Fruit fly (Drosophila melanogaster) whole organism, embryonic: ENCODE measurements around the gene CG14022.

Experiments used
- ATbp ChIP-seq: fragments of 200-800 bp; sonication (Bioruptor generic); optimal IDR thresholded peaks from 2 replicates; lab custom pipeline; 2017; ENCODE audit warnings: missing biosample characterization, mild to moderate bottlenecking, missing genetic modification characterization, missing genetic modification reagents
- Atf-2 ChIP-seq: fragments of 200-800 bp; sonication (Bioruptor generic); optimal IDR thresholded peaks from 2 replicates; lab custom pipeline; 2016; ENCODE audit warnings: missing biosample characterization, missing genetic modification characterization
- Atf3 ChIP-seq: fragments of 200-800 bp; sonication (Bioruptor generic); optimal IDR thresholded peaks from 3 replicates; lab custom pipeline; 2016; ENCODE audit warnings: missing biosample characterization, missing genetic modification characterization
- Awh ChIP-seq: fragments of 200-800 bp; sonication (Bioruptor generic); IDR thresholded peaks from 2 replicates; pipeline ENCODE4, ENCODE4 v1.3.6; 2022; ENCODE audit warnings: missing biosample characterization, missing genetic modification characterization
- B-H2 ChIP-seq: fragments of 200-800 bp; sonication (Bioruptor generic); optimal IDR thresholded peaks from 2 replicates; lab custom pipeline; 2018; ENCODE audit warnings: missing biosample characterization, mild to moderate bottlenecking, missing genetic modification characterization
- Bdp1 ChIP-seq: fragments of 200-800 bp; sonication (Bioruptor generic); optimal IDR thresholded peaks from 3 replicates; lab custom pipeline; 2016; ENCODE audit warnings: missing biosample characterization, missing genetic modification characterization
- CG11504 ChIP-seq: fragments of 200-800 bp; sonication (Bioruptor generic); optimal IDR thresholded peaks from 3 replicates; lab custom pipeline; 2019; ENCODE audit warnings: missing biosample characterization, mild to moderate bottlenecking, missing genetic modification characterization, moderate library complexity
- CG12104 ChIP-seq: fragments of 200-800 bp; sonication (Bioruptor generic); optimal IDR thresholded peaks from 3 replicates; lab custom pipeline; 2016; ENCODE audit warnings: missing biosample characterization, missing genetic modification characterization
- CG1233 ChIP-seq: fragments of 200-800 bp; sonication (Bioruptor generic); optimal IDR thresholded peaks from 4 replicates; lab custom pipeline; 2018; ENCODE audit warnings: missing biosample characterization, mild to moderate bottlenecking, missing genetic modification characterization
- CG13624 ChIP-seq: fragments of 200-800 bp; sonication (Bioruptor generic); optimal IDR thresholded peaks from 2 replicates; lab custom pipeline; 2016; ENCODE audit warnings: missing biosample characterization, missing genetic modification characterization
- CG14441 ChIP-seq: fragments of 200-800 bp; sonication (Bioruptor generic); IDR thresholded peaks from 2 replicates; pipeline ENCODE4 v1.3.6; 2022; ENCODE audit warnings: missing biosample characterization, missing genetic modification characterization
- CG14710 ChIP-seq: fragments of 200-800 bp; sonication (Bioruptor generic); optimal IDR thresholded peaks from 3 replicates; lab custom pipeline; 2019; ENCODE audit warnings: missing biosample characterization, mild to moderate bottlenecking, missing genetic modification characterization, moderate library complexity
- CG2116 ChIP-seq: fragments of 200-800 bp; sonication (Bioruptor generic); optimal IDR thresholded peaks from 3 replicates; lab custom pipeline; 2018; ENCODE audit warnings: missing biosample characterization, mild to moderate bottlenecking, missing genetic modification characterization
- CG30431 ChIP-seq: fragments of 200-800 bp; sonication (Bioruptor generic); optimal IDR thresholded peaks from 2 replicates; lab custom pipeline; 2017; ENCODE audit warnings: missing biosample characterization, missing genetic modification characterization
- CG32532 ChIP-seq: fragments of 200-800 bp; sonication (Bioruptor generic); IDR thresholded peaks from 2 replicates; pipeline ENCODE4 v1.3.6; 2022; ENCODE audit warnings: missing biosample characterization, missing genetic modification characterization
- CG32767 ChIP-seq: fragments of 200-800 bp; sonication (Bioruptor generic); IDR thresholded peaks from 2 replicates; pipeline ENCODE4 v1.3.6; 2022; ENCODE audit warnings: missing biosample characterization, missing genetic modification characterization
- CG32772 ChIP-seq: fragments of 200-800 bp; sonication (Bioruptor generic); IDR thresholded peaks from 2 replicates; pipeline ENCODE4 v1.3.6; 2022; ENCODE audit warnings: missing biosample characterization, missing genetic modification characterization
- CG34224 ChIP-seq: fragments of 200-800 bp; sonication (Bioruptor generic); IDR thresholded peaks from 3 replicates; pipeline ENCODE4 v1.3.6; 2022; ENCODE audit warnings: missing biosample characterization, missing genetic modification characterization; ENCODE audit not compliant: partially characterized antibody
- CG4328 ChIP-seq: fragments of 200-800 bp; sonication (Bioruptor generic); optimal IDR thresholded peaks from 3 replicates; lab custom pipeline; 2017; ENCODE audit warnings: missing biosample characterization, missing genetic modification reagents, missing genetic modification characterization
- CG6813 ChIP-seq: fragments of 200-800 bp; sonication (Bioruptor generic); optimal IDR thresholded peaks from 2 replicates; lab custom pipeline; 2017; ENCODE audit warnings: missing biosample characterization, missing genetic modification characterization, mild to moderate bottlenecking, moderate library complexity, missing genetic modification reagents
- CG7372 ChIP-seq: fragments of 200-800 bp; sonication (Bioruptor generic); IDR thresholded peaks from 2 replicates; pipeline ENCODE4 v1.3.6; 2022; ENCODE audit warnings: missing biosample characterization, missing genetic modification characterization
- CG8089 ChIP-seq: fragments of 200-800 bp; sonication (Bioruptor generic); optimal IDR thresholded peaks from 3 replicates; lab custom pipeline; 2016; ENCODE audit warnings: missing biosample characterization, missing genetic modification characterization
- CkIIα-i1 ChIP-seq: fragments of 200-800 bp; sonication (Bioruptor generic); IDR thresholded peaks from 2 replicates; pipeline ENCODE4 v1.3.6; 2022; ENCODE audit warnings: missing biosample characterization, missing genetic modification characterization
- D19A ChIP-seq: fragments of 200-800 bp; optimal IDR thresholded peaks from 3 replicates; lab custom pipeline; 2019; ENCODE audit warnings: missing biosample characterization, mild to moderate bottlenecking, missing genetic modification characterization, moderate library complexity
- E2f1 ChIP-seq: fragments of 200-800 bp; sonication (Bioruptor generic); IDR thresholded peaks from 2 replicates; pipeline ENCODE4 v1.3.6; 2022; ENCODE audit warnings: missing biosample characterization, missing genetic modification characterization
- ERR ChIP-seq: fragments of 200-800 bp; sonication (Bioruptor generic); optimal IDR thresholded peaks from 2 replicates; lab custom pipeline; 2016; ENCODE audit warnings: missing biosample characterization, missing genetic modification characterization
- Elba2 ChIP-seq: fragments of 200-800 bp; sonication (Bioruptor generic); optimal IDR thresholded peaks from 3 replicates; lab custom pipeline; 2016; ENCODE audit warnings: missing biosample characterization, missing genetic modification characterization
- Fer3 ChIP-seq: fragments of 200-800 bp; sonication (Bioruptor generic); optimal IDR thresholded peaks from 2 replicates; lab custom pipeline; 2018; ENCODE audit warnings: missing biosample characterization, mild to moderate bottlenecking, missing genetic modification characterization, moderate library complexity
- HLH4C ChIP-seq: fragments of 200-800 bp; sonication (Bioruptor generic); IDR thresholded peaks from 3 replicates; pipeline ENCODE4 v1.3.6; 2022; ENCODE audit warnings: missing biosample characterization, missing genetic modification characterization; ENCODE audit not compliant: partially characterized antibody
- Lhr ChIP-seq: fragments of 200-800 bp; sonication (Bioruptor generic); optimal IDR thresholded peaks from 3 replicates; lab custom pipeline; 2017; ENCODE audit warnings: mild to moderate bottlenecking, missing biosample characterization, missing genetic modification reagents, missing genetic modification characterization
- MBD-R2 ChIP-seq: fragments of 200-800 bp; sonication (Bioruptor generic); IDR thresholded peaks from 2 replicates; pipeline ENCODE4 v1.3.6; 2022; ENCODE audit warnings: missing biosample characterization, missing genetic modification characterization
- MTF-1 ChIP-seq: fragments of 200-800 bp; sonication (Bioruptor generic); optimal IDR thresholded peaks from 2 replicates; lab custom pipeline; 2018; ENCODE audit warnings: missing biosample characterization, mild to moderate bottlenecking, missing genetic modification characterization, borderline replicate concordance
- Mrtf ChIP-seq: fragments of 200-800 bp; sonication (Bioruptor generic); IDR thresholded peaks from 3 replicates; pipeline ENCODE4 v1.3.6; 2022; ENCODE audit warnings: missing biosample characterization, missing genetic modification characterization
- NFAT ChIP-seq: fragments of 200-800 bp; sonication (Bioruptor generic); IDR thresholded peaks from 2 replicates; pipeline ENCODE4 v1.3.6; 2022; ENCODE audit warnings: missing biosample characterization, missing genetic modification characterization
- ap ChIP-seq: fragments of 200-800 bp; sonication (Bioruptor generic); IDR thresholded peaks from 2 replicates; pipeline ENCODE4 v1.3.6; 2022; ENCODE audit warnings: missing biosample characterization, missing genetic modification characterization
- ato ChIP-seq: fragments of 200-800 bp; sonication (Bioruptor generic); IDR thresholded peaks from 2 replicates; pipeline ENCODE4 v1.3.6; 2022; ENCODE audit warnings: missing biosample characterization, missing genetic modification characterization; ENCODE audit not compliant: partially characterized antibody
- bbx ChIP-seq: fragments of 200-800 bp; sonication (Bioruptor generic); IDR thresholded peaks from 2 replicates; pipeline ENCODE4 v1.3.6; 2022; ENCODE audit warnings: missing biosample characterization, missing genetic modification characterization; ENCODE audit not compliant: partially characterized antibody
- ems ChIP-seq: fragments of 200-800 bp; sonication (Bioruptor generic); optimal IDR thresholded peaks from 3 replicates; lab custom pipeline; 2016; ENCODE audit warnings: missing biosample characterization, missing genetic modification characterization
- grau ChIP-seq: fragments of 200-800 bp; optimal IDR thresholded peaks from 3 replicates; lab custom pipeline; 2019; ENCODE audit warnings: missing biosample characterization, mild to moderate bottlenecking, missing genetic modification characterization, moderate library complexity
- ind ChIP-seq: fragments of 200-800 bp; sonication (Bioruptor generic); optimal IDR thresholded peaks from 3 replicates; lab custom pipeline; 2016; ENCODE audit warnings: missing biosample characterization, missing genetic modification characterization
- inv ChIP-seq: fragments of 200-800 bp; sonication (Bioruptor generic); IDR thresholded peaks from 2 replicates; pipeline ENCODE4 v1.3.6; 2022; ENCODE audit warnings: missing biosample characterization, missing genetic modification characterization; ENCODE audit not compliant: partially characterized antibody
- nom ChIP-seq: fragments of 200-800 bp; sonication (Bioruptor generic); optimal IDR thresholded peaks from 2 replicates; lab custom pipeline; 2017; ENCODE audit warnings: missing biosample characterization, missing genetic modification characterization, mild to moderate bottlenecking, moderate library complexity, missing genetic modification reagents
- pho ChIP-seq: fragments of 200-800 bp; sonication (Bioruptor generic); optimal IDR thresholded peaks from 2 replicates; lab custom pipeline; 2016; ENCODE audit warnings: missing biosample characterization, missing genetic modification characterization
- repo ChIP-seq: fragments of 200-800 bp; sonication (Bioruptor generic); optimal IDR thresholded peaks from 2 replicates; lab custom pipeline; 2016; ENCODE audit warnings: missing biosample characterization, missing genetic modification characterization
- shn ChIP-seq: fragments of 200-800 bp; sonication (Bioruptor generic); optimal IDR thresholded peaks from 3 replicates; lab custom pipeline; 2016; ENCODE audit warnings: missing biosample characterization, missing genetic modification characterization
- stc ChIP-seq: fragments of 200-800 bp; sonication (Bioruptor generic); IDR thresholded peaks from 2 replicates; pipeline ENCODE4 v1.3.6; 2022; ENCODE audit warnings: missing biosample characterization, missing genetic modification characterization
- tgo ChIP-seq: fragments of 200-800 bp; sonication (Bioruptor generic); IDR thresholded peaks from 3 replicates; pipeline ENCODE4 v1.3.6; 2022; ENCODE audit warnings: missing biosample characterization, missing genetic modification characterization
- tna ChIP-seq: fragments of 200-800 bp; sonication (Bioruptor generic); IDR thresholded peaks from 2 replicates; pipeline ENCODE4 v1.3.6; 2022; ENCODE audit warnings: missing biosample characterization, missing genetic modification characterization; ENCODE audit not compliant: partially characterized antibody
- trh ChIP-seq: fragments of 200-800 bp; sonication (Bioruptor generic); optimal IDR thresholded peaks from 2 replicates; lab custom pipeline; 2016; ENCODE audit warnings: missing biosample characterization, missing genetic modification characterization
- usp ChIP-seq: fragments of >200 bp; optimal IDR thresholded peaks from 2 replicates; lab custom pipeline; 2017; ENCODE audit warnings: missing biosample characterization, missing genetic modification characterization

CG14022 gene

DNA sequence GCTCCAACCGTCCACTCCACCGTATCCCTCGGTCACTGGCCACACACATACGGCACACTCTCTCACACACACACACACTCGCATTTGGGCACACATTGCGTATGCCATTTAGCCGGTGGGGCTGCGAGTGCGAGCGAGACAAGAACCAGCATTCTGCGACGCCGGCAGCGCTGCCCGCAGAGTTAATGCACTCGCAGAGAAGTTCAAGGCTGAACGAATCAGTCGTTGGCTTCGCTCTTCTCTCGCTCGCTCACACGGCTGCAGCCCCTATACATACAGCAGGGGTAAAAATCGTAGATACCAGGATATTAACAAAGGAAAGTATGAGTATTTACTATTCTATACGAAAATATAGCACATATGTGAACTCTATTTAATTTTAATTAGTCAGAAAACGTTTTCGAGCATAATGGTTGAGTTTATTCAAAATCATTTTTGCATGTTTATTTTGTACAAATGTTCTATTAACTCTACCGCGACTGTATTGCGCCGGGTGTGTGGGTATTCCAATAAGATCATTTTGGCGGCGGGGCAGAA, 35.6 kb downstream of the CG14022 start (continued):
- TF ChIP-seq CG32772 (peak; percentile 54), CG14710 (tag; lab: Kevin White, UChicago) (peak; percentile 87), NFAT (GFP tag; lab: Robert Waterston, UW) (no peak), CG12104 (GFP tag; lab: Kevin White, UChicago) (peak; percentile 59), nom (GFP tag; lab: Kevin White, UChicago) (peak; percentile 92), CG6813 (GFP tag; lab: Kevin White, UChicago) (peak; percentile 64), CG8089 (peak; percentile 53), Elba2 (GFP tag; lab: Kevin White, UChicago) (peak; percentile 59), grau (peak; percentile 65), MTF-1 (peak; percentile 28), ERR (GFP tag; lab: Kevin White, UChicago) (peak; percentile 27), Lhr (peak; percentile 50), repo (GFP tag; lab: Kevin White, UChicago) (peak; percentile 19), Atf-2 (peak; percentile 39), pho (GFP tag; lab: Kevin White, UChicago) (no peak), ato (no peak), Mrtf (peak; percentile 31; the same call in 1 of the 3 replicates), ind (GFP tag; lab: Kevin White, UChicago) (peak; percentile 67), Awh (peak; percentile 67; the same call in 1 of the 2 replicates), tgo (peak; percentile 73), CG14441 (GFP tag; lab: Robert Waterston, UW) (peak; percentile 45; the same call in 1 of the 2 replicates), CG11504 (tag; lab: Kevin White, UChicago) (peak; percentile 85), CkIIα-i1 (GFP tag; lab: Robert Waterston, UW) (no peak), E2f1 (GFP tag; lab: Robert Waterston, UW) (peak; percentile 60), shn (GFP tag; lab: Kevin White, UChicago) (peak; percentile 21), CG13624 (GFP tag; lab: Kevin White, UChicago) (peak; percentile 34), ap (GFP tag; lab: Robert Waterston, UW) (no peak), ems (peak; percentile 46), B-H2 (GFP tag; lab: Kevin White, UChicago) (no peak), CG32767 (peak; percentile 61; the same call in 1 of the 2 replicates), D19A (tag; lab: Kevin White, UChicago) (peak; percentile 80), bbx (GFP tag; lab: Robert Waterston, UW) (no peak), stc (GFP tag; lab: Robert Waterston, UW) (peak; percentile 61; the same call in 1 of the 2 replicates), inv (no peak), tna (GFP tag; lab: Robert Waterston, UW) (no peak), ATbp (peak; percentile 71), Atf3 (GFP tag; lab: Kevin White, UChicago) (peak; percentile 32), HLH4C (GFP tag; lab: Robert Waterston, UW) (no peak), trh (no peak), CG2116 (GFP tag; lab: Kevin White, UChicago) (peak; percentile 23), CG34224 (no peak), Bdp1 (peak; percentile 53), CG32532 (GFP tag; lab: Robert Waterston, UW) (peak; percentile 56; the same call in 1 of the 2 replicates), CG7372 (GFP tag; lab: Robert Waterston, UW) (0 out of 2 replicates have a peak, but pooled peaks have one; percentile 39), usp (GFP tag; lab: Kevin White, UChicago) (no peak), Fer3 (tag; lab: Kevin White, UChicago) (peak; percentile 50), CG4328 (GFP tag; lab: Kevin White, UChicago) (peak; percentile 32), CG1233 (GFP tag; lab: Kevin White, UChicago) (peak; percentile 63), MBD-R2 (no peak), CG30431 (peak; percentile 32)
